Worm (Caenorhabditis elegans) whole organism, late embryonic: ENCODE results near the gene M02D8.6.

ENCODE experiments used
- ama-1 ChIP-seq: fragments of 150-350 bp; optimal IDR thresholded peaks from 2 replicates; lab custom pipeline; 2014
- pha-4 ChIP-seq: fragments of 150-350 bp; optimal IDR thresholded peaks from 2 replicates; lab custom pipeline; 2018; ENCODE audit warnings: missing biosample characterization, missing genetic modification reagents, missing genetic modification characterization

- TF ChIP-seq pha-4 (tag; lab: Kevin White, UChicago), result no peak
- TF ChIP-seq ama-1 (lab: Kevin White, UChicago), result no peak
Measured at ce11 chrX:8704830-8705229, 26.9 kb downstream of the M02D8.6 start.
